In genomic region chrV:1474486-1475125, ce11 we compare ENCODE assay signal across 5 worm cellular contexts.
A peak's percentile ranks its signal among the peaks of the same experiment; 100 is the strongest.
TF ChIP-seq lines count a peak whose summit lies in the region.

TSS of gene F53E2.2 (plus strand) at chrV:1475086.
TSS of gene unc-60 (plus strand) at chrV:1475086.

TF ChIP-seq in whole organism, L1 larva, 84 proteins besides CTCF, POLR2A, EP300 and RAD21 (continues in another document):
- TF ChIP-seq nhr-76 (tag; optimal IDR thresholded peaks at IDR 0.05; lab: Kevin White, UChicago) = no peak
- peak; percentile 2 to 35 (median 19) for TF ChIP-seq dpl-1 (GFP tag; optimal IDR thresholded peaks at IDR 0.05; lab: Kevin White, UChicago)
- peak; percentile 34 for TF ChIP-seq lin-13 (GFP tag; optimal IDR thresholded peaks at IDR 0.05; lab: Kevin White, UChicago)
- TF ChIP-seq nhr-47 (tag; optimal IDR thresholded peaks at IDR 0.05; lab: Kevin White, UChicago) = peak; percentile 72
- TF ChIP-seq C04F5.9 (tag; optimal IDR thresholded peaks at IDR 0.05; lab: Kevin White, UChicago) = no peak
- peak; percentile 46 for TF ChIP-seq dsc-1 (tag; optimal IDR thresholded peaks at IDR 0.05; lab: Kevin White, UChicago)
- peak; percentile 59 for TF ChIP-seq mep-1 (tag; optimal IDR thresholded peaks at IDR 0.05; lab: Kevin White, UChicago)
- peak in 1 of 2 experiments; percentile 54 for TF ChIP-seq ztf-11 (tag; optimal IDR thresholded peaks at IDR 0.05; lab: Kevin White, UChicago)
- TF ChIP-seq fkh-8 (tag; optimal IDR thresholded peaks at IDR 0.05; lab: Kevin White, UChicago) = peak; percentile 45
- TF ChIP-seq blmp-1 (tag; optimal IDR thresholded peaks at IDR 0.05; lab: Kevin White, UChicago) = peak; percentile 49
- peak; percentile 68 for TF ChIP-seq tbx-2 (tag; optimal IDR thresholded peaks at IDR 0.05; lab: Kevin White, UChicago)
- TF ChIP-seq mef-2 (tag; optimal IDR thresholded peaks at IDR 0.05; lab: Kevin White, UChicago) = no peak
- TF ChIP-seq jun-1 (tag; optimal IDR thresholded peaks at IDR 0.05; lab: Kevin White, UChicago) = peak; percentile 68
- TF ChIP-seq pqm-1 (tag; optimal IDR thresholded peaks at IDR 0.05; lab: Kevin White, UChicago) = no peak
- no peak for TF ChIP-seq nhr-237 (tag; optimal IDR thresholded peaks at IDR 0.05; lab: Kevin White, UChicago)
- no peak for TF ChIP-seq aly-2 (tag; optimal IDR thresholded peaks at IDR 0.05; lab: Kevin White, UChicago)
- no peak for TF ChIP-seq zip-4 (GFP tag; optimal IDR thresholded peaks at IDR 0.05; lab: Kevin White, UChicago)
- peak; percentile 15 to 56 for TF ChIP-seq lsy-2 (tag; optimal IDR thresholded peaks at IDR 0.05; lab: Kevin White, UChicago)

TF ChIP-seq in whole organism, L3 larva, 47 proteins besides CTCF, POLR2A, EP300 and RAD21 (continues in another document):
- TF ChIP-seq snpc-4 (tag; optimal IDR thresholded peaks at IDR 0.05; lab: Kevin White, UChicago) (peak; percentile 8), lin-15B (tag; optimal IDR thresholded peaks at IDR 0.05; lab: Kevin White, UChicago) (peak; percentile 43), pha-4 (tag; optimal IDR thresholded peaks at IDR 0.05; lab: Kevin White, UChicago) (peak; percentile 75), nhr-237 (tag; optimal IDR thresholded peaks at IDR 0.05; lab: Kevin White, UChicago) (no peak), jun-1 (tag; optimal IDR thresholded peaks at IDR 0.05; lab: Kevin White, UChicago) (no peak), fkh-2 (tag; optimal IDR thresholded peaks at IDR 0.05; lab: Kevin White, UChicago) (no peak), lsy-12 (tag; optimal IDR thresholded peaks at IDR 0.05; lab: Kevin White, UChicago) (peak; percentile 54), lin-39 (tag; optimal IDR thresholded peaks at IDR 0.05; lab: Kevin White, UChicago) (peak; percentile 24), zag-1 (tag; optimal IDR thresholded peaks at IDR 0.05; lab: Kevin White, UChicago) (no peak), nhr-11 (tag; optimal IDR thresholded peaks at IDR 0.05; lab: Kevin White, UChicago) (no peak), nhr-67 (tag; optimal IDR thresholded peaks at IDR 0.05; lab: Kevin White, UChicago) (no peak), nhr-43 (tag; optimal IDR thresholded peaks at IDR 0.05; lab: Kevin White, UChicago; ENCODE audit: poor library complexity, severe bottlenecking) (peak; percentile 9), ceh-28 (tag; optimal IDR thresholded peaks at IDR 0.05; lab: Kevin White, UChicago) (no peak), egl-27 (tag; optimal IDR thresholded peaks at IDR 0.05; lab: Kevin White, UChicago) (no peak), mdl-1 (tag; optimal IDR thresholded peaks at IDR 0.05; lab: Kevin White, UChicago) (no peak), hmg-11 (tag; optimal IDR thresholded peaks at IDR 0.05; lab: Kevin White, UChicago) (peak; percentile 92), eor-1 (tag; optimal IDR thresholded peaks at IDR 0.05; lab: Kevin White, UChicago) (no peak), fkh-10 (GFP tag; optimal IDR thresholded peaks at IDR 0.05; lab: Kevin White, UChicago) (peak; percentile 21), skn-1 (tag; optimal IDR thresholded peaks at IDR 0.05; lab: Kevin White, UChicago) (no peak)

TF ChIP-seq in whole organism, early embryonic, 17 proteins besides CTCF, POLR2A, EP300 and RAD21:
- TF ChIP-seq hmg-4 (GFP tag; optimal IDR thresholded peaks at IDR 0.05; lab: Kevin White, UChicago) (peak; percentile 85), scrt-1 (GFP tag; IDR thresholded peaks at IDR 0.05; lab: Robert Waterston, UW) (no peak), tbx-11 (GFP tag; IDR thresholded peaks at IDR 0.05; lab: Robert Waterston, UW) (no peak), B0310.2 (tag; optimal IDR thresholded peaks at IDR 0.05; lab: Kevin White, UChicago) (no peak), ceh-13 (GFP tag; optimal IDR thresholded peaks at IDR 0.05; lab: Kevin White, UChicago) (no peak), hnd-1 (tag; optimal IDR thresholded peaks at IDR 0.05; lab: Kevin White, UChicago) (no peak), pes-1 (GFP tag; IDR thresholded peaks at IDR 0.05; lab: Robert Waterston, UW) (0 out of 2 replicates have a peak, but pooled peaks have one; percentile 19), ama-1 (optimal IDR thresholded peaks at IDR 0.05; lab: Kevin White, UChicago) (no peak), hmbx-1 (tag; optimal IDR thresholded peaks at IDR 0.05; lab: Kevin White, UChicago) (no peak), aly-1 (tag; optimal IDR thresholded peaks at IDR 0.05; lab: Kevin White, UChicago) (peak; percentile 66), ets-7 (tag; optimal IDR thresholded peaks at IDR 0.05; lab: Kevin White, UChicago) (peak; percentile 12), flt-1 (GFP tag; IDR thresholded peaks at IDR 0.05; lab: Robert Waterston, UW) (peak; percentile 46; the same call in 1 of the 2 replicates), tbx-37 (GFP tag; conservative IDR thresholded peaks at IDR 0.05; lab: Robert Waterston, UW) (no peak), ceh-36 (tag; optimal IDR thresholded peaks at IDR 0.05; lab: Kevin White, UChicago) (no peak), sea-1 (GFP tag; conservative IDR thresholded peaks at IDR 0.05; lab: Robert Waterston, UW) (no peak), tra-4 (tag; optimal IDR thresholded peaks at IDR 0.05; lab: Kevin White, UChicago) (no peak), F13C5.2 (tag; optimal IDR thresholded peaks at IDR 0.05; lab: Kevin White, UChicago) (peak; percentile 29)

TF ChIP-seq in whole organism, midembryonic, 9 proteins besides CTCF, POLR2A, EP300 and RAD21:
- TF ChIP-seq flt-1 (GFP tag; IDR thresholded peaks at IDR 0.05; lab: Robert Waterston, UW) (0 out of 2 replicates have a peak, but pooled peaks have one; percentile 57), tab-1 (GFP tag; IDR thresholded peaks at IDR 0.05; lab: Robert Waterston, UW) (peak; percentile 46; the same call in 1 of the 2 replicates), klf-2 (GFP tag; conservative IDR thresholded peaks at IDR 0.05; lab: Robert Waterston, UW) (no peak)

TF ChIP-seq in whole organism, young adult, 124 proteins besides CTCF, POLR2A, EP300 and RAD21 (continues in another document):
- TF ChIP-seq snpc-4 (GFP tag; optimal IDR thresholded peaks at IDR 0.05; lab: Kevin White, UChicago) = no peak
- TF ChIP-seq snpc-4 (tag; optimal IDR thresholded peaks at IDR 0.05; lab: Kevin White, UChicago) = peak in 2 of 4 experiments; percentile 39 to 48
- no peak for TF ChIP-seq lir-1 (GFP tag; conservative IDR thresholded peaks at IDR 0.05; lab: Robert Waterston, UW)
- TF ChIP-seq rcor-1 (GFP tag; IDR thresholded peaks at IDR 0.05; lab: Robert Waterston, UW) = no peak
- TF ChIP-seq nhr-80 (tag; optimal IDR thresholded peaks at IDR 0.05; lab: Kevin White, UChicago) = peak; percentile 86
- TF ChIP-seq ztf-18 (tag; optimal IDR thresholded peaks at IDR 0.05; lab: Kevin White, UChicago) = no peak
- no peak for TF ChIP-seq mel-28 (tag; optimal IDR thresholded peaks at IDR 0.05; lab: Kevin White, UChicago; ENCODE audit: borderline replicate concordance)
- no peak for TF ChIP-seq Y79H2A.3 (GFP tag; conservative IDR thresholded peaks at IDR 0.05; lab: Robert Waterston, UW)
- TF ChIP-seq ama-1 (optimal IDR thresholded peaks at IDR 0.05; lab: Kevin White, UChicago) = no peak
- no peak for TF ChIP-seq ama-1 (GFP tag; optimal IDR thresholded peaks at IDR 0.05; lab: Kevin White, UChicago)
- TF ChIP-seq attf-6 (GFP tag; IDR thresholded peaks at IDR 0.05; lab: Robert Waterston, UW) = no peak
- TF ChIP-seq F55B11.4 (tag; optimal IDR thresholded peaks at IDR 0.05; lab: Kevin White, UChicago; ENCODE audit: borderline replicate concordance, insufficient read depth) = no peak
- no peak for TF ChIP-seq ceh-79 (tag; optimal IDR thresholded peaks at IDR 0.05; lab: Kevin White, UChicago)
- TF ChIP-seq hmg-20 (GFP tag; IDR thresholded peaks at IDR 0.05; lab: Robert Waterston, UW) = no peak
- TF ChIP-seq F39B2.1 (GFP tag; IDR thresholded peaks at IDR 0.05; lab: Robert Waterston, UW) = no peak
- no peak for TF ChIP-seq ceh-91 (GFP tag; IDR thresholded peaks at IDR 0.05; lab: Robert Waterston, UW)
- no peak for TF ChIP-seq sea-2 (GFP tag; IDR thresholded peaks at IDR 0.05; lab: Robert Waterston, UW)
- TF ChIP-seq sptf-2 (GFP tag; optimal IDR thresholded peaks at IDR 0.05; lab: Kevin White, UChicago) = no peak
- TF ChIP-seq mcd-1 (GFP tag; IDR thresholded peaks at IDR 0.05; lab: Robert Waterston, UW) = peak; percentile 72
- no peak for TF ChIP-seq B0035.1 (tag; optimal IDR thresholded peaks at IDR 0.05; lab: Kevin White, UChicago)
- peak; percentile 97 for TF ChIP-seq zfh-2 (GFP tag; conservative IDR thresholded peaks at IDR 0.05; lab: Robert Waterston, UW)
- peak; percentile 68 for TF ChIP-seq ceh-27 (GFP tag; optimal IDR thresholded peaks at IDR 0.05; lab: Kevin White, UChicago)
- TF ChIP-seq fkh-3 (tag; optimal IDR thresholded peaks at IDR 0.05; lab: Kevin White, UChicago) = no peak
- no peak for TF ChIP-seq C17E4.6 (GFP tag; IDR thresholded peaks at IDR 0.05; lab: Robert Waterston, UW)
- TF ChIP-seq unc-130 (GFP tag; optimal IDR thresholded peaks at IDR 0.05; lab: Kevin White, UChicago) = no peak
- TF ChIP-seq nfyb-1 (GFP tag; IDR thresholded peaks at IDR 0.05; lab: Robert Waterston, UW) = peak; percentile 51; the same call in 1 of the 2 replicates
- peak; percentile 46 for TF ChIP-seq K12H6.12 (tag; optimal IDR thresholded peaks at IDR 0.05; lab: Kevin White, UChicago)
- TF ChIP-seq ztf-22 (GFP tag; optimal IDR thresholded peaks at IDR 0.05; lab: Kevin White, UChicago) = peak; percentile 57
- TF ChIP-seq ztf-26 (tag; optimal IDR thresholded peaks at IDR 0.05; lab: Kevin White, UChicago) = no peak
- peak; percentile 36; the same call in 1 of the 2 replicates for TF ChIP-seq madf-3 (GFP tag; IDR thresholded peaks at IDR 0.05; lab: Robert Waterston, UW)
- 0 out of 2 replicates have a peak, but pooled peaks have one; percentile 40 for TF ChIP-seq hsf-1 (GFP tag; IDR thresholded peaks at IDR 0.05; lab: Robert Waterston, UW)
- TF ChIP-seq lin-54 (GFP tag; optimal IDR thresholded peaks at IDR 0.05; lab: Kevin White, UChicago) = no peak
- TF ChIP-seq efl-1 (GFP tag; optimal IDR thresholded peaks at IDR 0.05; lab: Kevin White, UChicago) = no peak
- peak; percentile 34 for TF ChIP-seq atf-7 (tag; optimal IDR thresholded peaks at IDR 0.05; lab: Kevin White, UChicago)
- no peak for TF ChIP-seq aptf-2 (GFP tag; conservative IDR thresholded peaks at IDR 0.05; lab: Robert Waterston, UW)
- TF ChIP-seq Y53F4B.3 (GFP tag; IDR thresholded peaks at IDR 0.05; lab: Robert Waterston, UW) = no peak
- TF ChIP-seq attf-3 (GFP tag; conservative IDR thresholded peaks at IDR 0.05; lab: Robert Waterston, UW) = no peak
- peak; percentile 29 for TF ChIP-seq madf-10 (tag; optimal IDR thresholded peaks at IDR 0.05; lab: Kevin White, UChicago)
- no peak for TF ChIP-seq F52B5.7 (tag; optimal IDR thresholded peaks at IDR 0.05; lab: Kevin White, UChicago)
- no peak for TF ChIP-seq aptf-3 (GFP tag; IDR thresholded peaks at IDR 0.05; lab: Robert Waterston, UW)
- TF ChIP-seq ccch-3 (GFP tag; optimal IDR thresholded peaks at IDR 0.05; lab: Kevin White, UChicago) = no peak
- TF ChIP-seq lin-35 (GFP tag; optimal IDR thresholded peaks at IDR 0.05; lab: Kevin White, UChicago) = peak in 1 of 3 experiments; percentile 71
- no peak for TF ChIP-seq F10E7.11 (tag; optimal IDR thresholded peaks at IDR 0.05; lab: Kevin White, UChicago)

Comparison
In these comparisons a context has a peak if more than half of its experiments do, and no peak if none do; other contexts are left out.
1. Of the 8 proteins assayed by ChIP-seq in both whole organism, young adult and whole organism, L1 larva: peak only in whole organism, young adult: none; only in whole organism, L1 larva: dpl-1, efl-1 and nhr-90; in both: none; in neither: 3; mixed calls (peak in some experiments, not most) for 2.